Fruit fly (Drosophila melanogaster) whole organism, adult: ENCODE data around the gene CG11663.

ENCODE experiments used
- CG11617 ChIP-seq: fragments of 200-800 bp; sonication (Bioruptor generic); optimal IDR thresholded peaks from 2 replicates; lab custom pipeline; 2017; ENCODE audit warnings: mild to moderate bottlenecking, missing biosample characterization, missing genetic modification reagents, missing genetic modification characterization
- cic ChIP-seq: fragments of 200-800 bp; sonication (Bioruptor generic); optimal IDR thresholded peaks from 2 replicates; lab custom pipeline; 2017; ENCODE audit warnings: missing biosample characterization, mild to moderate bottlenecking, missing genetic modification characterization, moderate library complexity
- cnc ChIP-seq, 2 experiments: fragments of >200 bp; optimal IDR thresholded peaks; 2 replicates each; lab custom pipeline; 2017

- TF ChIP-seq CG11617 (GFP tag; lab: Kevin White, UChicago) (no peak), cic (GFP tag; lab: Kevin White, UChicago) (no peak), cnc (optimal IDR thresholded peaks at IDR 0.05; lab: Kevin White, UChicago) (no peak)
Measured at dm6 chrX:935901-936207, 41.6 kb downstream of the CG11663 start.
